Worm (Caenorhabditis elegans): ENCODE data around the gene daf-36.

DNA sequence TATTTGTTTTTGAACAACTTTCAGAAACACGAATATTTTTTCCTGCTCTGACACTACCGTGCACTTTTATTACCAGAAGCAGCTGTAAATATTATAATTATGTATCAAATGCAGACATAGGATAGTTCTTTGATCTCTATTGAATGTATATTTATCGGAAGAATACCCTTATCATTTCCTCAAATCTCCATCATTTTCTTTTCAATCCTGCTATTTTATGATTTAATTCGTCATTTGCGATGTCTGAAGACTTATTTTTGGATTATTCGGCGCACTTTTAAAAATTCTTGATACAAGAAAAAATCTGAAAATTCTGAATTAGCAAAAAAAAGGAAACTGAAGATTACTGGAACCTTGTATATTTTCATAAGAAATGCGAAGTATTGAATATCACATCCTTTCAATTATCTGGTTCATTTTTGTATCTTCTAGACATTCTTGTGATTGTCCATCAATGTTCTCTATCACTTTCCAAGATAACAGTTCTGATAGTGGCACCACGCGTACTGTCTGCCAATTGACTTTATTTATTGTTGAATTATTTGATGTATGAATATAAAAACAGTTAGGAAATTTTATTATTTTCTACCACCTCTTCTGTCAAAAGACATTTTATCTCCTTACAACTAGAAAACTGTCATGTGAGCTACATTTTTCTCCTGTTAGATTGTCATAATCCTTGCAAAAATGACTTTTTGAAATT is 18.7 kb upstream of the daf-36 start:
- TF ChIP-seq mdl-1 (tag; optimal IDR thresholded peaks at IDR 0.05) (no peak), nhr-23 (tag; optimal IDR thresholded peaks at IDR 0.05) (no peak), skn-1 (tag; optimal IDR thresholded peaks at IDR 0.05) (no peak), ceh-82 (tag; optimal IDR thresholded peaks at IDR 0.05) (no peak), snpc-4 (tag; optimal IDR thresholded peaks at IDR 0.05) (no peak)
